Fruit fly (Drosophila melanogaster): Measurements from ENCODE around the gene ninaA.

ninaA gene

dm6 chr2L:847189-847987 is 29.7 kb upstream of the ninaA start (continued):
- no peak for TF ChIP-seq en (GFP tag; optimal IDR thresholded peaks at IDR 0.05)
- TF ChIP-seq Fer3 (tag; optimal IDR thresholded peaks at IDR 0.05), result no peak
- no peak for TF ChIP-seq Dfd (GFP tag; optimal IDR thresholded peaks at IDR 0.05)
- no peak for TF ChIP-seq cg (GFP tag; optimal IDR thresholded peaks at IDR 0.05)
- TF ChIP-seq CG13624 (GFP tag; optimal IDR thresholded peaks at IDR 0.05), result no peak
- TF ChIP-seq CkIIα-i1 (GFP tag; IDR thresholded peaks at IDR 0.05), result no peak
- no peak for TF ChIP-seq pros (GFP tag; optimal IDR thresholded peaks at IDR 0.05)
- TF ChIP-seq ap (GFP tag; IDR thresholded peaks at IDR 0.05), result no peak
- no peak for TF ChIP-seq CG12236 (GFP tag; optimal IDR thresholded peaks at IDR 0.05)
- TF ChIP-seq lbe (GFP tag; optimal IDR thresholded peaks at IDR 0.05), result peak; percentile 15
- no peak for TF ChIP-seq CG18599 (GFP tag; optimal IDR thresholded peaks at IDR 0.05)
- peak; percentile 7 for TF ChIP-seq Sox102F (GFP tag; optimal IDR thresholded peaks at IDR 0.05)
- peak; percentile 68; the same call in 2 of the 3 replicates for TF ChIP-seq CG17361 (GFP tag; IDR thresholded peaks at IDR 0.05)
- no peak for TF ChIP-seq dysf (GFP tag; IDR thresholded peaks at IDR 0.05)
- TF ChIP-seq C15 (GFP tag; IDR thresholded peaks at IDR 0.05), result no peak
- TF ChIP-seq Aef1 (GFP tag; IDR thresholded peaks at IDR 0.05), result no peak
- no peak for TF ChIP-seq CG17912 (GFP tag; optimal IDR thresholded peaks at IDR 0.05)
- TF ChIP-seq CG3726 (GFP tag; IDR thresholded peaks at IDR 0.05), result no peak
- no peak for TF ChIP-seq wek (GFP tag; optimal IDR thresholded peaks at IDR 0.05)
- TF ChIP-seq CG13894 (tag; optimal IDR thresholded peaks at IDR 0.05), result no peak
- no peak for TF ChIP-seq CG7271 (tag; optimal IDR thresholded peaks at IDR 0.05)
- TF ChIP-seq CoRest (tag; optimal IDR thresholded peaks at IDR 0.05), result peak; percentile 13
- no peak for TF ChIP-seq dan (GFP tag; IDR thresholded peaks at IDR 0.05)
- TF ChIP-seq B-H1 (GFP tag; IDR thresholded peaks at IDR 0.05), result no peak
- TF ChIP-seq CG12104 (GFP tag; optimal IDR thresholded peaks at IDR 0.05), result no peak
- no peak for TF ChIP-seq ems (GFP tag; optimal IDR thresholded peaks at IDR 0.05)
- no peak for TF ChIP-seq CG4404 (GFP tag; IDR thresholded peaks at IDR 0.05)
- no peak for TF ChIP-seq Antp (GFP tag; optimal IDR thresholded peaks at IDR 0.05)
- TF ChIP-seq Hr51 (GFP tag; optimal IDR thresholded peaks at IDR 0.05), result peak in 1 of 2 experiments; percentile 47
- TF ChIP-seq CG42726 (GFP tag; IDR thresholded peaks at IDR 0.05; ENCODE audit: partially characterized antibody), result no peak
- peak; percentile 47 for TF ChIP-seq Sox100B (GFP tag; optimal IDR thresholded peaks at IDR 0.05)
- TF ChIP-seq CG18011 (GFP tag; optimal IDR thresholded peaks at IDR 0.05), result no peak
- no peak for TF ChIP-seq CG9797 (GFP tag; optimal IDR thresholded peaks at IDR 0.05)
- no peak for TF ChIP-seq Max (GFP tag; optimal IDR thresholded peaks at IDR 0.05)
- TF ChIP-seq Adf1 (GFP tag; IDR thresholded peaks at IDR 0.05), result no peak
- no peak for TF ChIP-seq Med (GFP tag)
- no peak for TF ChIP-seq gce (GFP tag; IDR thresholded peaks at IDR 0.05)
- TF ChIP-seq caup (GFP tag; optimal IDR thresholded peaks at IDR 0.05; ENCODE audit: severe bottlenecking), result no peak
- TF ChIP-seq CG7745 (tag; optimal IDR thresholded peaks at IDR 0.05), result no peak
- peak; percentile 41 for TF ChIP-seq gem (tag; optimal IDR thresholded peaks at IDR 0.05)
- TF ChIP-seq CG18262 (tag; optimal IDR thresholded peaks at IDR 0.05), result peak; percentile 55
- TF ChIP-seq Lhr (GFP tag; optimal IDR thresholded peaks at IDR 0.05), result no peak
- TF ChIP-seq CG6683 (GFP tag; optimal IDR thresholded peaks at IDR 0.05), result no peak
- TF ChIP-seq Nf-YC (tag; optimal IDR thresholded peaks at IDR 0.05), result no peak
- TF ChIP-seq CG1602 (GFP tag; optimal IDR thresholded peaks at IDR 0.05), result no peak
- no peak for TF ChIP-seq tll (GFP tag; optimal IDR thresholded peaks at IDR 0.05)
- no peak for TF ChIP-seq seq (GFP tag; IDR thresholded peaks at IDR 0.05)
- TF ChIP-seq ind (GFP tag; optimal IDR thresholded peaks at IDR 0.05), result peak; percentile 8
- TF ChIP-seq CG4854 (GFP tag; optimal IDR thresholded peaks at IDR 0.05), result no peak

All from whole organism, embryonic.